Fruit fly (Drosophila melanogaster) whole organism, embryonic: ENCODE measurements around the gene Sry-alpha.

Experiments used
- Abd-B ChIP-seq: fragments of 200-800 bp; sonication (Bioruptor generic); optimal IDR thresholded peaks from 2 replicates; lab custom pipeline; 2018; ENCODE audit warnings: missing biosample characterization, mild to moderate bottlenecking, missing genetic modification characterization, moderate library complexity
- BtbVII ChIP-seq: fragments of 200-800 bp; sonication (Bioruptor generic); optimal IDR thresholded peaks from 3 replicates; lab custom pipeline; 2017; ENCODE audit warnings: missing biosample characterization, mild to moderate bottlenecking, missing genetic modification characterization
- CG10565 ChIP-seq: fragments of 200-800 bp; sonication (Bioruptor generic); optimal IDR thresholded peaks from 3 replicates; lab custom pipeline; 2016; ENCODE audit warnings: missing biosample characterization, mild to moderate bottlenecking, missing genetic modification characterization
- CG11696 ChIP-seq: fragments of 200-800 bp; sonication (Bioruptor generic); IDR thresholded peaks from 2 replicates; pipeline ENCODE4 v1.3.6; 2022; ENCODE audit warnings: missing biosample characterization, missing genetic modification characterization
- CG12104 ChIP-seq: fragments of 200-800 bp; sonication (Bioruptor generic); optimal IDR thresholded peaks from 3 replicates; lab custom pipeline; 2016; ENCODE audit warnings: missing biosample characterization, missing genetic modification characterization
- CG12744 ChIP-seq: fragments of 200-800 bp; sonication (Bioruptor generic); optimal IDR thresholded peaks from 2 replicates; lab custom pipeline; 2016; ENCODE audit warnings: missing biosample characterization, missing genetic modification characterization
- CG14710 ChIP-seq: fragments of 200-800 bp; sonication (Bioruptor generic); optimal IDR thresholded peaks from 3 replicates; lab custom pipeline; 2019; ENCODE audit warnings: missing biosample characterization, mild to moderate bottlenecking, missing genetic modification characterization, moderate library complexity
- CG15479 ChIP-seq: fragments of 200-800 bp; sonication (Bioruptor generic); optimal IDR thresholded peaks from 3 replicates; lab custom pipeline; 2019; ENCODE audit warnings: missing biosample characterization, mild to moderate bottlenecking, missing genetic modification characterization, moderate library complexity
- CG1603 ChIP-seq: fragments of 200-800 bp; sonication (Bioruptor generic); optimal IDR thresholded peaks from 2 replicates; lab custom pipeline; 2019; ENCODE audit warnings: missing biosample characterization, mild to moderate bottlenecking, missing genetic modification characterization, moderate library complexity
- CG16779 ChIP-seq: fragments of 200-800 bp; sonication (Bioruptor generic); IDR thresholded peaks from 2 replicates; pipeline ENCODE4 v1.3.6; 2022; ENCODE audit warnings: missing biosample characterization, missing genetic modification characterization
- CG2889 ChIP-seq: fragments of 200-800 bp; sonication (Bioruptor generic); IDR thresholded peaks from 3 replicates; pipeline ENCODE4 v1.3.6; 2022; ENCODE audit warnings: missing biosample characterization, missing genetic modification characterization
- CG30403 ChIP-seq: fragments of 200-800 bp; sonication (Bioruptor generic); optimal IDR thresholded peaks from 3 replicates; lab custom pipeline; 2016; ENCODE audit warnings: missing biosample characterization, missing genetic modification characterization
- CG4820 ChIP-seq: fragments of 200-800 bp; sonication (Bioruptor generic); optimal IDR thresholded peaks from 3 replicates; lab custom pipeline; 2016; ENCODE audit warnings: missing biosample characterization, missing genetic modification characterization
- CG5953 ChIP-seq: fragments of 200-800 bp; sonication (Bioruptor generic); IDR thresholded peaks from 2 replicates; pipeline ENCODE4 v1.3.6; 2022; ENCODE audit warnings: missing biosample characterization, missing genetic modification characterization
- CG6654 ChIP-seq: fragments of 200-800 bp; sonication (Bioruptor generic); optimal IDR thresholded peaks from 2 replicates; lab custom pipeline; 2017; ENCODE audit warnings: missing biosample characterization, mild to moderate bottlenecking, missing genetic modification characterization
- CG6765 ChIP-seq: fragments of 200-800 bp; sonication (Bioruptor generic); optimal IDR thresholded peaks from 3 replicates; lab custom pipeline; 2017; ENCODE audit warnings: missing biosample characterization, mild to moderate bottlenecking, missing genetic modification characterization
- CG8478 ChIP-seq: fragments of >200 bp; optimal IDR thresholded peaks from 2 replicates; lab custom pipeline; 2018
- CG8944 ChIP-seq: fragments of 200-800 bp; sonication (Bioruptor generic); optimal IDR thresholded peaks from 3 replicates; lab custom pipeline; 2016; ENCODE audit warnings: missing biosample characterization, missing genetic modification characterization
- Camta ChIP-seq: fragments of 200-800 bp; sonication (Bioruptor generic); optimal IDR thresholded peaks from 2 replicates; lab custom pipeline; 2016; ENCODE audit warnings: missing biosample characterization, missing genetic modification characterization
- CrebB ChIP-seq: fragments of 200-800 bp; sonication (Bioruptor generic); optimal IDR thresholded peaks from 3 replicates; lab custom pipeline; 2018; ENCODE audit warnings: missing biosample characterization, mild to moderate bottlenecking, missing genetic modification characterization
- D ChIP-seq, 2 experiments: fragments of 200-800 bp in 1 of 2; fragments of >200 bp in 1 of 2; sonication (Bioruptor generic) in 1 of 2; optimal IDR thresholded peaks; 2 replicates in 1 of 2; 3 replicates in 1 of 2; lab custom pipeline; 2017; ENCODE audit warnings: mild to moderate bottlenecking in 1 of 2, missing biosample characterization in 1 of 2, missing genetic modification characterization in 1 of 2, missing genetic modification reagents in 1 of 2
- D19A ChIP-seq: fragments of 200-800 bp; optimal IDR thresholded peaks from 3 replicates; lab custom pipeline; 2019; ENCODE audit warnings: missing biosample characterization, mild to moderate bottlenecking, missing genetic modification characterization, moderate library complexity
- Dad ChIP-seq: fragments of 200-800 bp; sonication (Bioruptor generic); optimal IDR thresholded peaks from 3 replicates; lab custom pipeline; 2016; ENCODE audit warnings: missing biosample characterization, missing genetic modification characterization
- Drgx ChIP-seq: fragments of 200-800 bp; sonication (Bioruptor generic); IDR thresholded peaks from 2 replicates; pipeline ENCODE4 v1.3.6; 2022; ENCODE audit warnings: missing biosample characterization, missing genetic modification characterization
- Gug ChIP-seq: fragments of 200-800 bp; sonication (Bioruptor generic); IDR thresholded peaks from 4 replicates; pipeline ENCODE4 v1.3.6; 2022; ENCODE audit warnings: missing biosample characterization, missing genetic modification characterization
- HLH4C ChIP-seq: fragments of 200-800 bp; sonication (Bioruptor generic); IDR thresholded peaks from 3 replicates; pipeline ENCODE4 v1.3.6; 2022; ENCODE audit warnings: missing biosample characterization, missing genetic modification characterization; ENCODE audit not compliant: partially characterized antibody
- Hmx ChIP-seq: fragments of 200-800 bp; sonication (Bioruptor generic); optimal IDR thresholded peaks from 2 replicates; lab custom pipeline; 2016; ENCODE audit warnings: missing biosample characterization, missing genetic modification characterization
- Lim3 ChIP-seq: fragments of 200-800 bp; sonication (Bioruptor generic); IDR thresholded peaks from 2 replicates; pipeline ENCODE4 v1.3.6; 2022; ENCODE audit warnings: missing biosample characterization, missing genetic modification characterization
- NFAT ChIP-seq: fragments of 200-800 bp; sonication (Bioruptor generic); IDR thresholded peaks from 2 replicates; pipeline ENCODE4 v1.3.6; 2022; ENCODE audit warnings: missing biosample characterization, missing genetic modification characterization
- Six4 ChIP-seq: fragments of 200-800 bp; sonication (Bioruptor generic); optimal IDR thresholded peaks from 2 replicates; lab custom pipeline; 2016; ENCODE audit warnings: missing biosample characterization, missing genetic modification characterization
- Sox100B ChIP-seq: fragments of 200-800 bp; sonication (Bioruptor generic); optimal IDR thresholded peaks from 3 replicates; lab custom pipeline; 2018; ENCODE audit warnings: missing biosample characterization, mild to moderate bottlenecking, missing genetic modification characterization
- al ChIP-seq: fragments of 200-800 bp; sonication (Bioruptor generic); IDR thresholded peaks from 2 replicates; pipeline ENCODE4 v1.3.6; 2022; ENCODE audit warnings: missing biosample characterization, missing genetic modification characterization
- bigmax ChIP-seq: fragments of 200-800 bp; sonication (Bioruptor generic); optimal IDR thresholded peaks from 2 replicates; lab custom pipeline; 2018; ENCODE audit warnings: missing biosample characterization, mild to moderate bottlenecking, missing genetic modification characterization
- br ChIP-seq: fragments of >200 bp; optimal IDR thresholded peaks from 2 replicates; lab custom pipeline; 2017
- cad ChIP-seq: fragments of >200 bp; optimal IDR thresholded peaks from 2 replicates; lab custom pipeline; 2017; ENCODE audit warnings: missing biosample characterization, missing genetic modification characterization
- crp ChIP-seq, 2 experiments: fragments of 200-800 bp; sonication (Bioruptor generic); optimal IDR thresholded peaks; 2 replicates in 1 of 2; 3 replicates in 1 of 2; lab custom pipeline; 2017; ENCODE audit warnings: missing biosample characterization in 2 of 2, missing genetic modification characterization in 2 of 2, mild to moderate bottlenecking in 1 of 2, moderate library complexity in 1 of 2
- dmrt99B ChIP-seq: fragments of 200-800 bp; sonication (Bioruptor generic); optimal IDR thresholded peaks from 2 replicates; lab custom pipeline; 2018; ENCODE audit warnings: missing biosample characterization, mild to moderate bottlenecking, missing genetic modification characterization, moderate library complexity
- eyg ChIP-seq: fragments of 200-800 bp; sonication (Bioruptor generic); optimal IDR thresholded peaks from 3 replicates; lab custom pipeline; 2016; ENCODE audit warnings: missing biosample characterization, missing genetic modification characterization
- fd3F ChIP-seq: fragments of 200-800 bp; sonication (Bioruptor generic); optimal IDR thresholded peaks from 2 replicates; lab custom pipeline; 2018; ENCODE audit warnings: missing biosample characterization, mild to moderate bottlenecking, missing genetic modification characterization, moderate library complexity
- fu2 ChIP-seq: fragments of 200-800 bp; sonication (Bioruptor generic); optimal IDR thresholded peaks from 2 replicates; lab custom pipeline; 2016; ENCODE audit warnings: missing biosample characterization, missing genetic modification characterization
- insv ChIP-seq, 2 experiments: fragments of 200-800 bp; sonication (Bioruptor generic); optimal IDR thresholded peaks; 3 replicates each; lab custom pipeline; 2016 to 2018; ENCODE audit warnings: missing biosample characterization in 2 of 2, missing genetic modification characterization in 2 of 2
- jumu ChIP-seq: fragments of 200-800 bp; sonication (Bioruptor generic); optimal IDR thresholded peaks from 3 replicates; lab custom pipeline; 2016; ENCODE audit warnings: missing biosample characterization, missing genetic modification characterization
- klu ChIP-seq: fragments of 200-800 bp; sonication (Bioruptor generic); IDR thresholded peaks from 2 replicates; pipeline ENCODE4 v1.3.6; 2022; ENCODE audit warnings: missing biosample characterization, missing genetic modification characterization
- lilli ChIP-seq: fragments of 200-800 bp; sonication (Bioruptor generic); optimal IDR thresholded peaks from 3 replicates; lab custom pipeline; 2016; ENCODE audit warnings: missing biosample characterization, missing genetic modification characterization
- org-1 ChIP-seq: fragments of 200-800 bp; sonication (Bioruptor generic); optimal IDR thresholded peaks from 2 replicates; lab custom pipeline; 2017; ENCODE audit warnings: missing biosample characterization, missing genetic modification characterization
- peb ChIP-seq: fragments of 200-800 bp; sonication (Bioruptor generic); IDR thresholded peaks from 2 replicates; pipeline ENCODE4 v1.3.6; 2022; ENCODE audit warnings: missing biosample characterization, missing genetic modification characterization
- pfk ChIP-seq: fragments of 200-800 bp; sonication (Bioruptor generic); optimal IDR thresholded peaks from 2 replicates; lab custom pipeline; 2018; ENCODE audit warnings: missing biosample characterization, mild to moderate bottlenecking, missing genetic modification characterization, moderate library complexity
- ranshi ChIP-seq: fragments of 200-800 bp; sonication (Bioruptor generic); IDR thresholded peaks from 2 replicates; pipeline ENCODE4 v1.3.6; 2022; ENCODE audit warnings: missing biosample characterization, missing genetic modification characterization
- sd ChIP-seq: fragments of 200-800 bp; sonication (Bioruptor generic); optimal IDR thresholded peaks from 3 replicates; lab custom pipeline; 2018; ENCODE audit warnings: missing biosample characterization, mild to moderate bottlenecking, missing genetic modification characterization, moderate library complexity
- tup ChIP-seq: fragments of 200-800 bp; sonication (Bioruptor generic); optimal IDR thresholded peaks from 2 replicates; lab custom pipeline; 2016; ENCODE audit warnings: missing biosample characterization, mild to moderate bottlenecking, missing genetic modification characterization, moderate library complexity
- unpg ChIP-seq: fragments of 200-800 bp; sonication (Bioruptor generic); optimal IDR thresholded peaks from 3 replicates; lab custom pipeline; 2018; ENCODE audit warnings: missing biosample characterization, mild to moderate bottlenecking, missing genetic modification characterization, moderate library complexity
- vfl ChIP-seq: fragments of 200-800 bp; sonication (Bioruptor generic); optimal IDR thresholded peaks from 2 replicates; lab custom pipeline; 2016; ENCODE audit warnings: missing biosample characterization, missing genetic modification characterization

Sry-alpha gene

dm6 chr3R:30092700-30093044 lies 53.2 kb downstream of the Sry-alpha start (continued):
- peak; percentile 87 for TF ChIP-seq dmrt99B (tag; lab: Kevin White, UChicago)
- TF ChIP-seq Hmx (GFP tag; lab: Kevin White, UChicago) = peak; percentile 26
- peak; percentile 76 for TF ChIP-seq Six4
- no peak for TF ChIP-seq bigmax (GFP tag; lab: Kevin White, UChicago)
- TF ChIP-seq CG12104 (GFP tag; lab: Kevin White, UChicago) = peak; percentile 67
- peak; percentile 84 for TF ChIP-seq CG12744 (GFP tag; lab: Kevin White, UChicago)
- TF ChIP-seq BtbVII = peak; percentile 74
- peak; percentile 90 for TF ChIP-seq lilli (GFP tag; lab: Kevin White, UChicago)
- peak; percentile 86 for TF ChIP-seq unpg (GFP tag; lab: Kevin White, UChicago)
- peak; percentile 86 for TF ChIP-seq Camta (GFP tag; lab: Kevin White, UChicago)
- peak; percentile 90 for TF ChIP-seq CG30403 (GFP tag; lab: Kevin White, UChicago)
- peak; percentile 72 for TF ChIP-seq tup (GFP tag; lab: Kevin White, UChicago)
- TF ChIP-seq CG15479 = no peak
- TF ChIP-seq CG4820 (GFP tag; lab: Kevin White, UChicago) = peak; percentile 71
- peak; percentile 77 for TF ChIP-seq peb
- TF ChIP-seq HLH4C (GFP tag; lab: Robert Waterston, UW) = no peak
- TF ChIP-seq CG10565 = peak; percentile 28
- TF ChIP-seq CG2889 (GFP tag; lab: Robert Waterston, UW) = peak; percentile 85
- no peak for TF ChIP-seq cad (GFP tag; lab: Kevin White, UChicago)
- peak; percentile 92 for TF ChIP-seq vfl (GFP tag; lab: Kevin White, UChicago)
- TF ChIP-seq CG6654 (GFP tag; lab: Kevin White, UChicago) = peak; percentile 55
- TF ChIP-seq D (optimal IDR thresholded peaks at IDR 0.05; lab: Kevin White, UChicago) = no peak
- TF ChIP-seq D (GFP tag; optimal IDR thresholded peaks at IDR 0.05; lab: Kevin White, UChicago) = peak; percentile 77
- no peak for TF ChIP-seq pfk
- peak; percentile 60 for TF ChIP-seq CG5953 (GFP tag; lab: Robert Waterston, UW)
- peak; percentile 69 for TF ChIP-seq Sox100B
- peak; percentile 82 for TF ChIP-seq CG1603 (tag; lab: Kevin White, UChicago)
- TF ChIP-seq Gug (GFP tag; lab: Robert Waterston, UW) = peak; percentile 78
- TF ChIP-seq fd3F = peak; percentile 83
- TF ChIP-seq eyg (GFP tag; lab: Kevin White, UChicago) = peak; percentile 84
- TF ChIP-seq insv (GFP tag; optimal IDR thresholded peaks at IDR 0.05; lab: Kevin White, UChicago) = no peak
- peak; percentile 78 for TF ChIP-seq org-1 (GFP tag; lab: Kevin White, UChicago)
- TF ChIP-seq CG6765 (GFP tag; lab: Kevin White, UChicago) = peak; percentile 48
- peak; percentile 51 for TF ChIP-seq CG11696 (GFP tag; lab: Robert Waterston, UW)
- TF ChIP-seq D19A = peak; percentile 72
- peak; percentile 88 for TF ChIP-seq Dad (GFP tag; lab: Kevin White, UChicago)
- no peak for TF ChIP-seq br (lab: Kevin White, UChicago)
- peak; percentile 87 for TF ChIP-seq sd (tag; lab: Kevin White, UChicago)
- peak; percentile 83 for TF ChIP-seq jumu
- TF ChIP-seq CG16779 (GFP tag; lab: Robert Waterston, UW) = peak; percentile 80
- TF ChIP-seq NFAT (GFP tag; lab: Robert Waterston, UW) = peak; percentile 78
- no peak for TF ChIP-seq CG8478 (lab: Kevin White, UChicago)
- peak; percentile 74 for TF ChIP-seq CrebB (tag; lab: Kevin White, UChicago)
- peak; percentile 66 for TF ChIP-seq CG14710 (tag; lab: Kevin White, UChicago)
- TF ChIP-seq klu (GFP tag; lab: Robert Waterston, UW) = peak; percentile 76
- peak; percentile 72 for TF ChIP-seq Abd-B (GFP tag; lab: Kevin White, UChicago)
- peak; percentile 90 for TF ChIP-seq ranshi (GFP tag; lab: Robert Waterston, UW)
- TF ChIP-seq crp (GFP tag; optimal IDR thresholded peaks at IDR 0.05; lab: Kevin White, UChicago) = peak in 1 of 2 experiments; percentile 44
- TF ChIP-seq CG8944 (GFP tag; lab: Kevin White, UChicago) = peak; percentile 81
- peak; percentile 80 for TF ChIP-seq fu2 (GFP tag; lab: Kevin White, UChicago)
- TF ChIP-seq Lim3 (GFP tag; lab: Robert Waterston, UW) = no peak
- peak; percentile 90 for TF ChIP-seq al (GFP tag; lab: Robert Waterston, UW)
- peak; percentile 83 for TF ChIP-seq Drgx (GFP tag; lab: Robert Waterston, UW)
